Worm (Caenorhabditis elegans): ENCODE results near the gene che-2.

The che-2 gene

ce11 chrX:481150-481549 lies at the start of gene che-2:
Gene che-2, plus strand, starts transcription at chrX:481450.
- no peak for TF ChIP-seq scrt-1 (GFP tag; IDR thresholded peaks at IDR 0.05)
- no peak for TF ChIP-seq hmbx-1 (tag; optimal IDR thresholded peaks at IDR 0.05)
- TF ChIP-seq B0310.2 (tag; optimal IDR thresholded peaks at IDR 0.05): no peak
- TF ChIP-seq tra-4 (tag; optimal IDR thresholded peaks at IDR 0.05): no peak
- TF ChIP-seq ceh-13 (GFP tag; optimal IDR thresholded peaks at IDR 0.05): no peak
- no peak for TF ChIP-seq hmg-4 (GFP tag; optimal IDR thresholded peaks at IDR 0.05)
- no peak for TF ChIP-seq tbx-37 (GFP tag; conservative IDR thresholded peaks at IDR 0.05)
- TF ChIP-seq hnd-1 (tag; optimal IDR thresholded peaks at IDR 0.05): no peak
- TF ChIP-seq ama-1 (optimal IDR thresholded peaks at IDR 0.05): no peak
- TF ChIP-seq tbx-11 (GFP tag; IDR thresholded peaks at IDR 0.05): no peak
- TF ChIP-seq aly-1 (tag; optimal IDR thresholded peaks at IDR 0.05): no peak
- TF ChIP-seq flt-1 (GFP tag; IDR thresholded peaks at IDR 0.05): no peak
- TF ChIP-seq pes-1 (GFP tag; IDR thresholded peaks at IDR 0.05): no peak
- TF ChIP-seq ets-7 (tag; optimal IDR thresholded peaks at IDR 0.05): no peak

ce11 chrX:431596-431995 lies 49.7 kb upstream of the che-2 start:
- peak; percentile 13 for TF ChIP-seq hmg-4 (GFP tag; optimal IDR thresholded peaks at IDR 0.05)
- TF ChIP-seq ama-1 (optimal IDR thresholded peaks at IDR 0.05): no peak

- TF ChIP-seq ama-1 (optimal IDR thresholded peaks at IDR 0.05) (no peak), ceh-36 (tag; optimal IDR thresholded peaks at IDR 0.05) (no peak), flt-1 (GFP tag; IDR thresholded peaks at IDR 0.05) (no peak), hmg-4 (GFP tag; optimal IDR thresholded peaks at IDR 0.05) (no peak), scrt-1 (GFP tag; IDR thresholded peaks at IDR 0.05) (no peak), aly-1 (tag; optimal IDR thresholded peaks at IDR 0.05) (no peak), tra-4 (tag; optimal IDR thresholded peaks at IDR 0.05) (no peak), F13C5.2 (tag; optimal IDR thresholded peaks at IDR 0.05) (no peak)
Observed at ce11 chrX:433029-433693, 48.1 kb upstream of the che-2 start.

ce11 chrX:433747-434146 lies 47.5 kb upstream of the che-2 start, which contains the start of gene dve-1:
Gene dve-1, minus strand, starts transcription at chrX:433812.
- no peak for TF ChIP-seq tbx-11 (GFP tag; IDR thresholded peaks at IDR 0.05)
- TF ChIP-seq tra-4 (tag; optimal IDR thresholded peaks at IDR 0.05): no peak
- TF ChIP-seq F13C5.2 (tag; optimal IDR thresholded peaks at IDR 0.05): no peak
- TF ChIP-seq flt-1 (GFP tag; IDR thresholded peaks at IDR 0.05): no peak
- TF ChIP-seq ceh-13 (GFP tag; optimal IDR thresholded peaks at IDR 0.05): no peak
- TF ChIP-seq hmbx-1 (tag; optimal IDR thresholded peaks at IDR 0.05): no peak
- TF ChIP-seq aly-1 (tag; optimal IDR thresholded peaks at IDR 0.05): no peak
- TF ChIP-seq tbx-37 (GFP tag; conservative IDR thresholded peaks at IDR 0.05): no peak
- no peak for TF ChIP-seq ceh-36 (tag; optimal IDR thresholded peaks at IDR 0.05)
- no peak for TF ChIP-seq scrt-1 (GFP tag; IDR thresholded peaks at IDR 0.05)
- TF ChIP-seq pes-1 (GFP tag; IDR thresholded peaks at IDR 0.05): no peak
- no peak for TF ChIP-seq B0310.2 (tag; optimal IDR thresholded peaks at IDR 0.05)

ce11 chrX:438396-438795 lies 42.9 kb upstream of the che-2 start:
- TF ChIP-seq hmg-4 (GFP tag; optimal IDR thresholded peaks at IDR 0.05) (no peak), tbx-37 (GFP tag; conservative IDR thresholded peaks at IDR 0.05) (no peak), aly-1 (tag; optimal IDR thresholded peaks at IDR 0.05) (no peak), F13C5.2 (tag; optimal IDR thresholded peaks at IDR 0.05) (no peak), sea-1 (GFP tag; conservative IDR thresholded peaks at IDR 0.05) (no peak), ama-1 (optimal IDR thresholded peaks at IDR 0.05) (no peak), tbx-11 (GFP tag; IDR thresholded peaks at IDR 0.05) (no peak), pes-1 (GFP tag; IDR thresholded peaks at IDR 0.05) (no peak), ceh-13 (GFP tag; optimal IDR thresholded peaks at IDR 0.05) (no peak), tra-4 (tag; optimal IDR thresholded peaks at IDR 0.05) (no peak), ets-7 (tag; optimal IDR thresholded peaks at IDR 0.05) (no peak), hmbx-1 (tag; optimal IDR thresholded peaks at IDR 0.05) (no peak), B0310.2 (tag; optimal IDR thresholded peaks at IDR 0.05) (no peak), ceh-36 (tag; optimal IDR thresholded peaks at IDR 0.05) (no peak), scrt-1 (GFP tag; IDR thresholded peaks at IDR 0.05) (no peak), hnd-1 (tag; optimal IDR thresholded peaks at IDR 0.05) (no peak), flt-1 (GFP tag; IDR thresholded peaks at IDR 0.05) (no peak)

- TF ChIP-seq hmbx-1 (tag; optimal IDR thresholded peaks at IDR 0.05) (no peak), ceh-13 (GFP tag; optimal IDR thresholded peaks at IDR 0.05) (no peak), flt-1 (GFP tag; IDR thresholded peaks at IDR 0.05) (no peak), tbx-37 (GFP tag; conservative IDR thresholded peaks at IDR 0.05) (no peak), B0310.2 (tag; optimal IDR thresholded peaks at IDR 0.05) (no peak), ets-7 (tag; optimal IDR thresholded peaks at IDR 0.05) (no peak), pes-1 (GFP tag; IDR thresholded peaks at IDR 0.05) (no peak), hnd-1 (tag; optimal IDR thresholded peaks at IDR 0.05) (no peak), sea-1 (GFP tag; conservative IDR thresholded peaks at IDR 0.05) (no peak)
Observed at ce11 chrX:439031-439430, 42.2 kb upstream of the che-2 start.

- no peak for TF ChIP-seq tra-4 (tag; optimal IDR thresholded peaks at IDR 0.05)
- TF ChIP-seq tbx-37 (GFP tag; conservative IDR thresholded peaks at IDR 0.05): no peak
- TF ChIP-seq ets-7 (tag; optimal IDR thresholded peaks at IDR 0.05): no peak
- TF ChIP-seq scrt-1 (GFP tag; IDR thresholded peaks at IDR 0.05): no peak
- no peak for TF ChIP-seq aly-1 (tag; optimal IDR thresholded peaks at IDR 0.05)
- no peak for TF ChIP-seq ama-1 (optimal IDR thresholded peaks at IDR 0.05)
- no peak for TF ChIP-seq hnd-1 (tag; optimal IDR thresholded peaks at IDR 0.05)
- TF ChIP-seq hmbx-1 (tag; optimal IDR thresholded peaks at IDR 0.05): no peak
- TF ChIP-seq pes-1 (GFP tag; IDR thresholded peaks at IDR 0.05): no peak
- TF ChIP-seq sea-1 (GFP tag; conservative IDR thresholded peaks at IDR 0.05): no peak
Observed at ce11 chrX:440420-440819, 40.8 kb upstream of the che-2 start.

ce11 chrX:443433-443832 lies 37.8 kb upstream of the che-2 start:
- peak; percentile 21; the same call in 1 of the 2 replicates for TF ChIP-seq pes-1 (GFP tag; IDR thresholded peaks at IDR 0.05)

All from whole organism, early embryonic.